Worm (Caenorhabditis elegans): ENCODE data around the gene clec-21.

- TF ChIP-seq lsy-2 (tag; optimal IDR thresholded peaks at IDR 0.05) (no peak), ama-1 (optimal IDR thresholded peaks at IDR 0.05) (no peak), ces-1 (GFP tag; optimal IDR thresholded peaks at IDR 0.05) (no peak), nhr-11 (tag; optimal IDR thresholded peaks at IDR 0.05) (no peak), nhr-28 (tag; optimal IDR thresholded peaks at IDR 0.05) (no peak), ztf-4 (tag; optimal IDR thresholded peaks at IDR 0.05) (no peak), elt-2 (tag; optimal IDR thresholded peaks at IDR 0.05) (no peak), C34B4.2 (tag; optimal IDR thresholded peaks at IDR 0.05) (no peak)
These were observed 21.0 kb upstream of the clec-21 start for ce11 chrII:1605010-1605409.

Measured in whole organism, L1 larva.